Fruit fly (Drosophila melanogaster): Measurements from ENCODE around the gene Muc12Ea.

The Muc12Ea gene

dm6 chrX:14233843-14234337, 43.6 kb upstream of the Muc12Ea start, which contains the start of gene CG42271 (continued):
- TF ChIP-seq fd102C (GFP tag; optimal IDR thresholded peaks at IDR 0.05) (no peak), CG32772 (GFP tag; IDR thresholded peaks at IDR 0.05) (no peak), Dref (GFP tag; IDR thresholded peaks at IDR 0.05) (peak; percentile 40), bbx (GFP tag; IDR thresholded peaks at IDR 0.05; ENCODE audit: partially characterized antibody) (peak; percentile 87), Mad (GFP tag; optimal IDR thresholded peaks at IDR 0.05) (no peak), CG10565 (GFP tag; optimal IDR thresholded peaks at IDR 0.05) (no peak), Camta (GFP tag; optimal IDR thresholded peaks at IDR 0.05) (no peak), Ets97D (GFP tag; optimal IDR thresholded peaks at IDR 0.05) (peak; percentile 44), lilli (GFP tag; optimal IDR thresholded peaks at IDR 0.05) (peak; percentile 8), br (optimal IDR thresholded peaks at IDR 0.05) (no peak), CG12744 (GFP tag; optimal IDR thresholded peaks at IDR 0.05) (no peak), CG1602 (GFP tag; optimal IDR thresholded peaks at IDR 0.05) (peak; percentile 12), Mes4 (GFP tag; optimal IDR thresholded peaks at IDR 0.05) (no peak), CG32767 (GFP tag; IDR thresholded peaks at IDR 0.05) (no peak), CG11456 (GFP tag; IDR thresholded peaks at IDR 0.05) (no peak), CG2116 (GFP tag; optimal IDR thresholded peaks at IDR 0.05) (peak; percentile 60), CG9932 (GFP tag; IDR thresholded peaks at IDR 0.05) (peak; percentile 59), CG11696 (GFP tag; IDR thresholded peaks at IDR 0.05) (no peak), pros (GFP tag; optimal IDR thresholded peaks at IDR 0.05) (no peak), knrl (GFP tag; IDR thresholded peaks at IDR 0.05; ENCODE audit: partially characterized antibody) (peak; percentile 97), tin (GFP tag; optimal IDR thresholded peaks at IDR 0.05) (peak; percentile 22), cato (GFP tag; optimal IDR thresholded peaks at IDR 0.05; ENCODE audit: borderline replicate concordance) (no peak), CG7786 (GFP tag; optimal IDR thresholded peaks at IDR 0.05) (no peak), unpg (GFP tag; optimal IDR thresholded peaks at IDR 0.05) (no peak), CG8290 (GFP tag; optimal IDR thresholded peaks at IDR 0.05) (peak; percentile 18), CG8290 (tag; optimal IDR thresholded peaks at IDR 0.05) (no peak), NC2β (GFP tag; optimal IDR thresholded peaks at IDR 0.05) (no peak), Lpt (GFP tag; optimal IDR thresholded peaks at IDR 0.05) (no peak), Oli (tag; optimal IDR thresholded peaks at IDR 0.05) (peak; percentile 7), tll (GFP tag; optimal IDR thresholded peaks at IDR 0.05) (no peak), slou (GFP tag; optimal IDR thresholded peaks at IDR 0.05) (no peak), CG17802 (tag; optimal IDR thresholded peaks at IDR 0.05) (no peak), Abd-B (GFP tag; optimal IDR thresholded peaks at IDR 0.05) (peak; percentile 41), CG5245 (GFP tag; optimal IDR thresholded peaks at IDR 0.05) (no peak), CG10654 (GFP tag; optimal IDR thresholded peaks at IDR 0.05) (no peak), bigmax (GFP tag; optimal IDR thresholded peaks at IDR 0.05) (no peak), CHES-1-like (GFP tag; optimal IDR thresholded peaks at IDR 0.05) (no peak), pan (optimal IDR thresholded peaks at IDR 0.05) (no peak), pan (GFP tag; optimal IDR thresholded peaks at IDR 0.05 in 1 of 2, IDR thresholded peaks at IDR 0.05 in 1 of 2) (peak in 1 of 2 experiments; percentile 6), vfl (GFP tag; optimal IDR thresholded peaks at IDR 0.05) (no peak), emc (GFP tag; optimal IDR thresholded peaks at IDR 0.05) (no peak), p53 (GFP tag; optimal IDR thresholded peaks at IDR 0.05) (no peak), CG9609 (GFP tag; optimal IDR thresholded peaks at IDR 0.05) (no peak), stwl (tag; optimal IDR thresholded peaks at IDR 0.05) (peak; percentile 76), CG10209 (GFP tag; optimal IDR thresholded peaks at IDR 0.05) (no peak), Dfd (GFP tag; optimal IDR thresholded peaks at IDR 0.05) (no peak), B-H2 (GFP tag; optimal IDR thresholded peaks at IDR 0.05) (no peak), CG9797 (GFP tag; optimal IDR thresholded peaks at IDR 0.05) (peak; percentile 8), CG31441 (GFP tag; IDR thresholded peaks at IDR 0.05) (no peak; the same call in 1 of the 2 replicates), fd3F (GFP tag; optimal IDR thresholded peaks at IDR 0.05) (peak; percentile 36), HLHmδ (GFP tag; optimal IDR thresholded peaks at IDR 0.05) (no peak), zfh1 (GFP tag; IDR thresholded peaks at IDR 0.05) (no peak; the same call in 2 of the 3 replicates), z (GFP tag; IDR thresholded peaks at IDR 0.05) (no peak)

All from whole organism, embryonic.